Worm (Caenorhabditis elegans) whole organism, L3 larva: ENCODE data around the gene C24A3.4.

Experiments
- ZK546.5 ChIP-seq: sonication (generic microtip); optimal IDR thresholded peaks from 2 replicates; lab custom pipeline; 2017; ENCODE audit warnings: missing biosample characterization, missing genetic modification characterization
- ama-1 ChIP-seq: fragments of 150-350 bp; optimal IDR thresholded peaks from 2 replicates; lab custom pipeline; 2018
- elt-1 ChIP-seq: fragments of 150-350 bp; optimal IDR thresholded peaks from 2 replicates; lab custom pipeline; 2014; ENCODE audit warnings: missing biosample characterization, missing genetic modification characterization
- lin-39 ChIP-seq: fragments of 150-350 bp; optimal IDR thresholded peaks from 2 replicates; lab custom pipeline; 2018; ENCODE audit warnings: missing biosample characterization, missing genetic modification reagents, missing genetic modification characterization
- nhr-23 ChIP-seq: fragments of 150-350 bp; optimal IDR thresholded peaks from 2 replicates; lab custom pipeline; 2014; ENCODE audit warnings: missing biosample characterization, missing genetic modification reagents, missing genetic modification characterization
- nhr-237 ChIP-seq: fragments of 150-350 bp; optimal IDR thresholded peaks from 2 replicates; lab custom pipeline; 2014; ENCODE audit warnings: missing biosample characterization, missing genetic modification characterization
- nhr-28 ChIP-seq: fragments of 150-350 bp; optimal IDR thresholded peaks from 2 replicates; lab custom pipeline; 2014; ENCODE audit warnings: missing biosample characterization, missing genetic modification characterization
- pha-4 ChIP-seq: fragments of 150-350 bp; optimal IDR thresholded peaks from 2 replicates; lab custom pipeline; 2014; ENCODE audit warnings: missing biosample characterization, missing genetic modification reagents, missing genetic modification characterization
- pqm-1 ChIP-seq: fragments of 150-350 bp; optimal IDR thresholded peaks from 2 replicates; lab custom pipeline; 2017; ENCODE audit warnings: missing biosample characterization, missing genetic modification characterization, inconsistent platforms
- snpc-4 ChIP-seq: fragments of 150-350 bp; optimal IDR thresholded peaks from 2 replicates; lab custom pipeline; 2014; ENCODE audit warnings: missing biosample characterization, missing genetic modification characterization
- unc-39 ChIP-seq: sonication (generic microtip); optimal IDR thresholded peaks from 4 replicates; lab custom pipeline; 2017; ENCODE audit warnings: missing biosample characterization, missing genetic modification characterization

DNA sequence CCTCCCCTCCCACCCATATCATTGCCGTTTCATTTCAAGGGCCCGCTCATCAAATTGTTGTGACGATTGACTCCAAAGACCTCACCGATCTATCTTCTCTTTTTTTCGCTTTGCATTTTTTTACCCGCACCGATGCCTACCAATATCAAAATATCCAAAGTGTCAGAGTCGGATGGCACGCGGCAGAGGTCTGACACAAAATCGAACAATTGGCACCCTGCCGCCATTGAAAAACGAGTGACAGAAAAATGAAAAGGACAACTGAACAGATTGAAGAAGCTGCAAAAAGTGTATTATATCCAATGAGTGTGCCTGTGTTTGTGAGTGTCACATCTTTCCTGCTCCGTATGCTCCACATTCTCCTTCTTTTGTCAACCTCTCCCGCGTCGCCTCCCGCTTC, 5.8 kb upstream of the C24A3.4 start:
- TF ChIP-seq ZK546.5 (tag; lab: Kevin White, UChicago) = no peak
- TF ChIP-seq lin-39 = no peak
- no peak for TF ChIP-seq elt-1 (tag; lab: Kevin White, UChicago)
- no peak for TF ChIP-seq nhr-28
- no peak for TF ChIP-seq ama-1
- no peak for TF ChIP-seq unc-39
- no peak for TF ChIP-seq pqm-1 (tag; lab: Kevin White, UChicago)
- TF ChIP-seq nhr-23 (tag; lab: Kevin White, UChicago) = no peak
- TF ChIP-seq pha-4 (tag; lab: Kevin White, UChicago) = no peak
- TF ChIP-seq snpc-4 (tag; lab: Kevin White, UChicago) = no peak
- no peak for TF ChIP-seq nhr-237 (tag; lab: Kevin White, UChicago)
